Fruit fly (Drosophila melanogaster) whole organism: Measurements from ENCODE around the gene CG6695.

Source experiments
- Dll ChIP-seq: fragments of >200 bp; optimal IDR thresholded peaks from 2 replicates; lab custom pipeline; 2017
- pan ChIP-seq: fragments of >200 bp; optimal IDR thresholded peaks from 2 replicates; lab custom pipeline; 2017

- TF ChIP-seq pan (lab: Kevin White, UChicago) (no peak), Dll (no peak)
Measured at dm6 chr3R:24699309-24699708, 44.3 kb downstream of the CG6695 start.
